Fruit fly (Drosophila melanogaster) whole organism, pupa: ENCODE data around the gene CG2202.

ENCODE experiments used
- CG10348 ChIP-seq: fragments of 200-800 bp; sonication (Bioruptor generic); IDR thresholded peaks from 2 replicates; pipeline ENCODE4 v1.3.6; 2022; ENCODE audit warnings: missing biosample characterization, missing genetic modification characterization
- CG32121 ChIP-seq: fragments of 200-800 bp; sonication (Bioruptor generic); IDR thresholded peaks from 2 replicates; pipeline ENCODE4 v1.3.6; 2022; ENCODE audit warnings: missing biosample characterization, missing genetic modification characterization
- D1 ChIP-seq: fragments of 200-800 bp; sonication (Bioruptor generic); optimal IDR thresholded peaks from 2 replicates; lab custom pipeline; 2018; ENCODE audit warnings: missing biosample characterization, mild to moderate bottlenecking, missing genetic modification characterization, moderate library complexity
- EcR ChIP-seq: fragments of 200-800 bp; sonication (Bioruptor generic); optimal IDR thresholded peaks from 3 replicates; lab custom pipeline; 2019; ENCODE audit warnings: missing biosample characterization, missing genetic modification characterization, mild to moderate bottlenecking, moderate library complexity, missing genetic modification reagents
- Ets98B ChIP-seq: fragments of 200-800 bp; sonication (Bioruptor generic); IDR thresholded peaks from 2 replicates; pipeline ENCODE4 v1.3.6; 2022; ENCODE audit warnings: missing biosample characterization, missing genetic modification characterization
- Pif1B ChIP-seq: fragments of 200-800 bp; sonication (Bioruptor generic); optimal IDR thresholded peaks from 3 replicates; lab custom pipeline; 2016; ENCODE audit warnings: missing biosample characterization, missing genetic modification characterization
- rn ChIP-seq: fragments of 200-800 bp; sonication (Bioruptor generic); IDR thresholded peaks from 2 replicates; pipeline ENCODE4 v1.3.6; 2022; ENCODE audit warnings: missing biosample characterization, missing genetic modification characterization

DNA sequence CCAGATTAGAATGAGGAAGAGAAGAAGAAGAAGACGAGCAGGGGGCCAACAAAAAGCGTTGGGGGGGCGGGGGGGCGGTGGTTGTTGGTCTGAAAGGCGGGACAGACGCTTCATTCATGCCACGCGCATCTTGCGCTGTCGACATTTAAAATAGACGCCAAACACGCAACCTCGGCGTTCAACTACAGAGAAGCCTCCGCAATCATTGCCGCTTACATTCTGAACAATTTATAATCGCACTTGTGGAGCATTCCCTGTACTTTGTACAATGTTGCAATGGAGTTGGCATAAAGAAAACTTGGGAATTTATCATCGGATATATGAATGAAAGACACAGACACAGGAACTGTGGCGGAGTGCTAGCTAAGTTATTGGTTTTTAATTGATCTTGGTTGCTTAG, 27.8 kb upstream of the CG2202 start:
- no peak for TF ChIP-seq CG32121
- no peak for TF ChIP-seq EcR (GFP tag; lab: Kevin White, UChicago)
- TF ChIP-seq Pif1B (GFP tag; lab: Kevin White, UChicago), result no peak
- no peak for TF ChIP-seq rn (GFP tag; lab: Robert Waterston, UW)
- no peak for TF ChIP-seq D1
- TF ChIP-seq CG10348 (GFP tag; lab: Robert Waterston, UW), result no peak
- no peak for TF ChIP-seq Ets98B (GFP tag; lab: Robert Waterston, UW)
